Worm (Caenorhabditis elegans): ENCODE data around the gene C45H4.13.

DNA sequence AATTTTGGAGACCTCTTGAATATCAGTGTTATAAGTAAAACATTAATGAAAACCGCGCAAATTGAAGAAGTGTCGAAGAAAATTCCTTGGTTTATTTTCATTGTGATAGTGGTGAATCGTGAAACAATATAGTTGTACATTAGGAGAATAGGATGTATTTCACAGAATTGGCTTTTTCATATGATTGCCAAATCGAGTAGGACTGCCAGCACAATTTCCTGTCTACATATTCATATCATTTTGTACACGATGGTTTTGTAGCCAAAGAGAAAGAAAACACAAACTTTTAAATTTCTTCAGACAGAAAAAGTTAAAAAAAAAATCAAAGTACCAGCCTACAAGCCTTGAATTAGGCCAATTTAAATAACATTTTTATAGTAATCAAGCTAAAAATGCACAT lies 13.0 kb upstream of the C45H4.13 start, which contains the start of gene str-255:
- TF ChIP-seq fkh-10 (GFP tag; optimal IDR thresholded peaks at IDR 0.05), result no peak
- no peak for TF ChIP-seq unc-42 (tag; optimal IDR thresholded peaks at IDR 0.05)
- no peak for TF ChIP-seq ceh-9 (tag; optimal IDR thresholded peaks at IDR 0.05)
- no peak for TF ChIP-seq K02D7.2 (tag; optimal IDR thresholded peaks at IDR 0.05)
- no peak for TF ChIP-seq ceh-2 (tag; optimal IDR thresholded peaks at IDR 0.05)
- TF ChIP-seq C38D4.7 (GFP tag; optimal IDR thresholded peaks at IDR 0.05), result no peak
- no peak for TF ChIP-seq ceh-48 (tag; optimal IDR thresholded peaks at IDR 0.05)
- no peak for TF ChIP-seq nhr-11 (tag; optimal IDR thresholded peaks at IDR 0.05)
- no peak for TF ChIP-seq pat-9 (tag; optimal IDR thresholded peaks at IDR 0.05)
- TF ChIP-seq sox-2 (GFP tag; IDR thresholded peaks at IDR 0.05), result no peak
- no peak for TF ChIP-seq tbx-2 (tag; optimal IDR thresholded peaks at IDR 0.05)

All from whole organism, late embryonic.